Worm (Caenorhabditis elegans) whole organism, young adult: ENCODE measurements around the gene unc-76.

Experiments
- dpl-1 ChIP-seq: fragments of 150-350 bp; optimal IDR thresholded peaks from 2 replicates; lab custom pipeline; 2014; ENCODE audit warnings: missing biosample characterization, missing genetic modification reagents, missing genetic modification characterization
- rpc-1 ChIP-seq, 2 experiments: fragments of 150-350 bp in 1 of 2; sonication (generic microtip) in 1 of 2; optimal IDR thresholded peaks; 2 replicates each; lab custom pipeline; 2014 to 2018; ENCODE audit warnings: missing biosample characterization in 1 of 2, missing genetic modification characterization in 1 of 2, missing genetic modification reagents in 1 of 2, missing genotype in 1 of 2

ce11 chrV:15057724-15058123 is 13.8 kb upstream of the unc-76 start:
- TF ChIP-seq dpl-1 (GFP tag; lab: Kevin White, UChicago) (no peak), rpc-1 (optimal IDR thresholded peaks at IDR 0.05; lab: Kevin White, UChicago) (no peak), rpc-1 (tag; optimal IDR thresholded peaks at IDR 0.05; lab: Kevin White, UChicago) (no peak)
